Fruit fly (Drosophila melanogaster) whole organism, wandering third instar larva: ENCODE data around the gene CG44153.

Source experiments
- Abd-B ChIP-seq: fragments of >200 bp; optimal IDR thresholded peaks from 2 replicates; lab custom pipeline; 2017; ENCODE audit warnings: missing biosample characterization, missing genetic modification characterization
- CG9705 ChIP-seq: fragments of 200-800 bp; sonication (Bioruptor generic); optimal IDR thresholded peaks from 2 replicates; lab custom pipeline; 2018; ENCODE audit warnings: missing biosample characterization, mild to moderate bottlenecking, missing genetic modification characterization
- CrebA ChIP-seq: fragments of 200-800 bp; sonication (Bioruptor generic); optimal IDR thresholded peaks from 2 replicates; lab custom pipeline; 2016; ENCODE audit warnings: missing biosample characterization, mild to moderate bottlenecking, missing genetic modification characterization, borderline replicate concordance
- Dfd ChIP-seq: fragments of >200 bp; optimal IDR thresholded peaks from 2 replicates; lab custom pipeline; 2017; ENCODE audit warnings: missing biosample characterization, missing genetic modification characterization
- Dif ChIP-seq: fragments of 200-275, 200-300 bp; sonication (Bioruptor generic); optimal IDR thresholded peaks from 2 replicates; lab custom pipeline; 2018; ENCODE audit warnings: missing biosample characterization, missing genetic modification characterization; ENCODE audit not compliant: partially characterized antibody
- GATAd ChIP-seq: sonication (Bioruptor generic); optimal IDR thresholded peaks from 2 replicates; lab custom pipeline; 2016; ENCODE audit warnings: missing biosample characterization, missing genetic modification characterization
- HLH106 ChIP-seq: fragments of 200-800 bp; optimal IDR thresholded peaks from 3 replicates; lab custom pipeline; 2019; ENCODE audit warnings: missing biosample characterization, mild to moderate bottlenecking, missing genetic modification characterization, moderate library complexity
- Hnf4 ChIP-seq: fragments of 200-800 bp; sonication (Bioruptor generic); optimal IDR thresholded peaks from 2 replicates; lab custom pipeline; 2016; ENCODE audit warnings: missing biosample characterization, mild to moderate bottlenecking, missing genetic modification characterization
- Hr78 ChIP-seq: fragments of >200 bp; optimal IDR thresholded peaks from 2 replicates; lab custom pipeline; 2017; ENCODE audit warnings: missing biosample characterization, missing genetic modification characterization
- Hr83 ChIP-seq: fragments of 200-300 bp; sonication (Bioruptor generic); optimal IDR thresholded peaks from 2 replicates; lab custom pipeline; 2016; ENCODE audit warnings: missing biosample characterization, mild to moderate bottlenecking, missing genetic modification characterization, moderate library complexity; ENCODE audit not compliant: poor library complexity, severe bottlenecking
- Myc ChIP-seq: fragments of >200 bp; optimal IDR thresholded peaks from 2 replicates; lab custom pipeline; 2017
- N ChIP-seq: fragments of >200 bp; optimal IDR thresholded peaks from 2 replicates; lab custom pipeline; 2018; ENCODE audit warnings: missing biosample characterization, missing external identifiers, missing genetic modification characterization
- OdsH ChIP-seq: fragments of 200-800 bp; sonication (Bioruptor generic); optimal IDR thresholded peaks from 2 replicates; lab custom pipeline; 2016; ENCODE audit warnings: missing biosample characterization, mild to moderate bottlenecking, missing genetic modification characterization
- Rel ChIP-seq, 2 experiments: fragments of 200-800 bp; sonication (Bioruptor generic) in 1 of 2; optimal IDR thresholded peaks; 2 replicates in 1 of 2; 3 replicates in 1 of 2; lab custom pipeline; 2016 to 2019; ENCODE audit warnings: mild to moderate bottlenecking in 2 of 2, missing biosample characterization in 2 of 2, missing genetic modification characterization in 2 of 2, moderate library complexity in 1 of 2
- Vsx2 ChIP-seq: fragments of 200-300, 225-300 bp; sonication (Bioruptor generic); optimal IDR thresholded peaks from 2 replicates; lab custom pipeline; 2018; ENCODE audit warnings: missing biosample characterization, missing genetic modification characterization; ENCODE audit not compliant: partially characterized antibody
- br ChIP-seq: fragments of 200-800 bp; sonication (Bioruptor generic); optimal IDR thresholded peaks from 2 replicates; lab custom pipeline; 2016; ENCODE audit warnings: missing biosample characterization, missing genetic modification characterization
- brk ChIP-seq: fragments of 200-800 bp; sonication (Bioruptor generic); optimal IDR thresholded peaks from 2 replicates; lab custom pipeline; 2016; ENCODE audit warnings: missing biosample characterization, mild to moderate bottlenecking, missing genetic modification characterization
- dmrt93B ChIP-seq: fragments of 200-800 bp; sonication (Bioruptor generic); optimal IDR thresholded peaks from 2 replicates; lab custom pipeline; 2018; ENCODE audit warnings: missing biosample characterization, mild to moderate bottlenecking, missing genetic modification characterization
- dsf ChIP-seq: sonication (Bioruptor generic); optimal IDR thresholded peaks from 2 replicates; lab custom pipeline; 2016; ENCODE audit warnings: missing biosample characterization, missing genetic modification characterization, borderline replicate concordance
- ey ChIP-seq: fragments of 200-800 bp; sonication (Bioruptor generic); optimal IDR thresholded peaks from 2 replicates; lab custom pipeline; 2016; ENCODE audit warnings: missing biosample characterization, missing genetic modification characterization
- fru ChIP-seq: fragments of 200-800 bp; sonication (Bioruptor generic); optimal IDR thresholded peaks from 3 replicates; lab custom pipeline; 2016; ENCODE audit warnings: missing biosample characterization, mild to moderate bottlenecking, missing genetic modification characterization
- jim ChIP-seq: fragments of 175-275, 200-325 bp; sonication (Bioruptor generic); optimal IDR thresholded peaks from 2 replicates; lab custom pipeline; 2016; ENCODE audit warnings: missing biosample characterization, mild to moderate bottlenecking, missing genetic modification characterization
- lola ChIP-seq: fragments of >200 bp; optimal IDR thresholded peaks from 2 replicates; lab custom pipeline; 2017; ENCODE audit warnings: missing biosample characterization, missing genetic modification characterization
- psq ChIP-seq: fragments of 200-800 bp; sonication (Bioruptor generic); optimal IDR thresholded peaks from 3 replicates; lab custom pipeline; 2017; ENCODE audit warnings: missing biosample characterization, mild to moderate bottlenecking, missing genetic modification characterization, moderate library complexity
- rgr ChIP-seq: fragments of 200-800 bp; sonication (Bioruptor generic); optimal IDR thresholded peaks from 3 replicates; lab custom pipeline; 2016; ENCODE audit warnings: missing biosample characterization, mild to moderate bottlenecking, missing genetic modification characterization
- sage ChIP-seq: fragments of 200-800 bp; sonication (Bioruptor generic); optimal IDR thresholded peaks from 2 replicates; lab custom pipeline; 2016; ENCODE audit warnings: missing biosample characterization, mild to moderate bottlenecking, missing genetic modification characterization
- tai ChIP-seq: sonication (Bioruptor generic); optimal IDR thresholded peaks from 2 replicates; lab custom pipeline; 2016; ENCODE audit warnings: missing biosample characterization, missing genetic modification characterization
- usp ChIP-seq: fragments of >200 bp; optimal IDR thresholded peaks from 2 replicates; lab custom pipeline; 2017; ENCODE audit warnings: missing biosample characterization, missing genetic modification characterization
- woc ChIP-seq: sonication (Bioruptor generic); optimal IDR thresholded peaks from 2 replicates; lab custom pipeline; 2016; ENCODE audit warnings: missing biosample characterization, mild to moderate bottlenecking, missing genetic modification characterization

CG44153 gene

dm6 chr2L:10026376-10026775 lies 153.7 kb downstream of the CG44153 start, which contains the start of gene CG13127:
CG13127 (plus strand) TSS chr2L:10026676.
- TF ChIP-seq usp (GFP tag; lab: Kevin White, UChicago) (no peak), OdsH (no peak), fru (GFP tag; lab: Kevin White, UChicago) (no peak), CrebA (GFP tag; lab: Kevin White, UChicago) (no peak), HLH106 (tag; lab: Kevin White, UChicago) (no peak), N (GFP tag; lab: Kevin White, UChicago) (no peak), Abd-B (GFP tag; lab: Kevin White, UChicago) (no peak), sage (no peak), Hr83 (GFP tag; lab: Kevin White, UChicago) (no peak), rgr (GFP tag; lab: Kevin White, UChicago) (no peak), GATAd (GFP tag; lab: Kevin White, UChicago) (no peak), Myc (lab: Kevin White, UChicago) (no peak), woc (GFP tag; lab: Kevin White, UChicago) (no peak), dsf (no peak), psq (GFP tag; lab: Kevin White, UChicago) (no peak), dmrt93B (GFP tag; lab: Kevin White, UChicago) (no peak), CG9705 (no peak), Dfd (GFP tag; lab: Kevin White, UChicago) (no peak), jim (no peak), ey (no peak)
- TF ChIP-seq, all 38 proteins: peak for 0

- no peak for TF ChIP-seq Vsx2 (GFP tag; lab: Kevin White, UChicago)
- no peak for TF ChIP-seq Hr78 (GFP tag; lab: Kevin White, UChicago)
- no peak for TF ChIP-seq br (GFP tag; lab: Kevin White, UChicago)
- TF ChIP-seq jim, result no peak
- no peak for TF ChIP-seq lola (GFP tag; lab: Kevin White, UChicago)
- TF ChIP-seq Hnf4 (GFP tag; lab: Kevin White, UChicago), result no peak
- TF ChIP-seq brk (GFP tag; lab: Kevin White, UChicago), result no peak
- TF ChIP-seq tai, result no peak
- TF ChIP-seq Dfd (GFP tag; lab: Kevin White, UChicago), result no peak
- TF ChIP-seq CrebA (GFP tag; lab: Kevin White, UChicago), result no peak
- TF ChIP-seq HLH106 (tag; lab: Kevin White, UChicago), result no peak
- no peak for TF ChIP-seq Dif (GFP tag; lab: Kevin White, UChicago)
- TF ChIP-seq Rel (GFP tag; optimal IDR thresholded peaks at IDR 0.05; lab: Kevin White, UChicago), result no peak
- TF ChIP-seq Rel (tag; optimal IDR thresholded peaks at IDR 0.05; lab: Kevin White, UChicago), result no peak
- TF ChIP-seq OdsH, result no peak
- no peak for TF ChIP-seq fru (GFP tag; lab: Kevin White, UChicago)
- no peak for TF ChIP-seq woc (GFP tag; lab: Kevin White, UChicago)
Observed at dm6 chr2L:10017363-10017762, 162.7 kb downstream of the CG44153 start, which contains the start of gene CG13131. CG13131 (minus strand) TSS chr2L:10017463.
